Fruit fly (Drosophila melanogaster) whole organism, pupa: ENCODE results near the gene indra.

Experiments
- CG10348 ChIP-seq: fragments of 200-800 bp; sonication (Bioruptor generic); IDR thresholded peaks from 2 replicates; pipeline ENCODE4 v1.3.6; 2022; ENCODE audit warnings: missing biosample characterization, missing genetic modification characterization
- CG12605 ChIP-seq: fragments of 200-800 bp; sonication (Bioruptor generic); IDR thresholded peaks from 2 replicates; pipeline ENCODE4 v1.3.6; 2022; ENCODE audit warnings: missing biosample characterization, missing genetic modification characterization
- CG13204 ChIP-seq: fragments of 200-800 bp; sonication (Bioruptor generic); optimal IDR thresholded peaks from 2 replicates; lab custom pipeline; 2018; ENCODE audit warnings: missing biosample characterization, mild to moderate bottlenecking, missing genetic modification characterization, moderate library complexity
- CG14655 ChIP-seq: fragments of 200-800 bp; sonication (Bioruptor generic); optimal IDR thresholded peaks from 3 replicates; lab custom pipeline; 2017; ENCODE audit warnings: mild to moderate bottlenecking, missing biosample characterization, missing genetic modification reagents, missing genetic modification characterization
- CG15710 ChIP-seq: fragments of 200-800 bp; sonication (Bioruptor generic); optimal IDR thresholded peaks from 2 replicates; lab custom pipeline; 2018; ENCODE audit warnings: missing biosample characterization, mild to moderate bottlenecking, missing genetic modification characterization, moderate library complexity
- CG17806 ChIP-seq: fragments of 200-800 bp; sonication (Bioruptor generic); optimal IDR thresholded peaks from 2 replicates; lab custom pipeline; 2018; ENCODE audit warnings: missing biosample characterization, mild to moderate bottlenecking, missing genetic modification characterization, moderate library complexity
- CG32121 ChIP-seq: fragments of 200-800 bp; sonication (Bioruptor generic); IDR thresholded peaks from 2 replicates; pipeline ENCODE4 v1.3.6; 2022; ENCODE audit warnings: missing biosample characterization, missing genetic modification characterization
- CG34367 ChIP-seq: fragments of 200-800 bp; sonication (Bioruptor generic); optimal IDR thresholded peaks from 2 replicates; lab custom pipeline; 2018; ENCODE audit warnings: missing biosample characterization, mild to moderate bottlenecking, missing genetic modification characterization
- CG4496 ChIP-seq: fragments of 200-800 bp; sonication (Bioruptor generic); IDR thresholded peaks from 3 replicates; pipeline ENCODE4 v1.3.6; 2022; ENCODE audit warnings: missing biosample characterization, missing genetic modification characterization
- CG8159 ChIP-seq: fragments of 200-800 bp; sonication (Bioruptor generic); optimal IDR thresholded peaks from 3 replicates; lab custom pipeline; 2018; ENCODE audit warnings: missing biosample characterization, mild to moderate bottlenecking, missing genetic modification characterization, moderate library complexity
- CG8301 ChIP-seq: fragments of 200-800 bp; sonication (Bioruptor generic); optimal IDR thresholded peaks from 2 replicates; lab custom pipeline; 2018; ENCODE audit warnings: missing biosample characterization, mild to moderate bottlenecking, missing genetic modification characterization
- CG9948 ChIP-seq: fragments of 200-800 bp; sonication (Bioruptor generic); optimal IDR thresholded peaks from 2 replicates; lab custom pipeline; 2018; ENCODE audit warnings: missing biosample characterization, mild to moderate bottlenecking, missing genetic modification characterization, moderate library complexity
- D1 ChIP-seq: fragments of 200-800 bp; sonication (Bioruptor generic); optimal IDR thresholded peaks from 2 replicates; lab custom pipeline; 2018; ENCODE audit warnings: missing biosample characterization, mild to moderate bottlenecking, missing genetic modification characterization, moderate library complexity
- EcR ChIP-seq: fragments of 200-800 bp; sonication (Bioruptor generic); optimal IDR thresholded peaks from 3 replicates; lab custom pipeline; 2019; ENCODE audit warnings: missing biosample characterization, missing genetic modification characterization, mild to moderate bottlenecking, moderate library complexity, missing genetic modification reagents
- Ets98B ChIP-seq: fragments of 200-800 bp; sonication (Bioruptor generic); IDR thresholded peaks from 2 replicates; pipeline ENCODE4 v1.3.6; 2022; ENCODE audit warnings: missing biosample characterization, missing genetic modification characterization
- Pif1A ChIP-seq: fragments of 200-800 bp; sonication (Bioruptor generic); optimal IDR thresholded peaks from 3 replicates; lab custom pipeline; 2016; ENCODE audit warnings: missing biosample characterization, missing genetic modification characterization
- Pif1B ChIP-seq: fragments of 200-800 bp; sonication (Bioruptor generic); optimal IDR thresholded peaks from 3 replicates; lab custom pipeline; 2016; ENCODE audit warnings: missing biosample characterization, missing genetic modification characterization
- Snoo ChIP-seq: fragments of 200-800 bp; sonication (Bioruptor generic); optimal IDR thresholded peaks from 3 replicates; lab custom pipeline; 2017; ENCODE audit warnings: missing biosample characterization, mild to moderate bottlenecking, missing genetic modification characterization, inconsistent platforms
- fd96Ca ChIP-seq: fragments of 200-800 bp; sonication (Bioruptor generic); IDR thresholded peaks from 3 replicates; pipeline ENCODE4 v1.3.6; 2022; ENCODE audit warnings: missing biosample characterization, missing genetic modification characterization
- gl ChIP-seq: fragments of 200-800 bp; sonication (Bioruptor generic); optimal IDR thresholded peaks from 2 replicates; lab custom pipeline; 2018; ENCODE audit warnings: missing biosample characterization, mild to moderate bottlenecking, missing genetic modification characterization
- rn ChIP-seq: fragments of 200-800 bp; sonication (Bioruptor generic); IDR thresholded peaks from 2 replicates; pipeline ENCODE4 v1.3.6; 2022; ENCODE audit warnings: missing biosample characterization, missing genetic modification characterization

indra gene

DNA sequence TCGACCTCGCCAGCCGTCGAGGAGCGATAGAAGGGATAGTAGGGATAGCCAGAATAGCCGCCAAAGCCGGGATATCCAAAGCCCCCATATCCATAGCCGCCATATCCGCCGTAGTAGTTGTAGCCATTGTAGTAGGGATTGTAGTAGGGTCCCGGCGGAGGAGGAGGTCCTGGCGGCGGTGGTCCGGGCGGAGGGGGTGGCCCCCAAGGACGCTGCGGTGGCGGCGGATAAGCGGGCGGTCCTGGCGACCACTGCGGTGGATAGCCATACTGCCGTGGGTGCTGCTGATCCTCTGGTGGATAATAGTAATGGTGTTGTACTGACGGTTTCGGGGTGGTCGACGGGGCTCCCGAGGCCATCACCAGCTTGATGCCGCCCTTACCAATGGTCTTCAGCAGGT is 20.0 kb downstream of the indra start:
- TF ChIP-seq fd96Ca (GFP tag; lab: Robert Waterston, UW) (no peak), Pif1B (GFP tag; lab: Kevin White, UChicago) (no peak), CG8301 (tag; lab: Kevin White, UChicago) (no peak), EcR (no peak), CG8159 (no peak), Ets98B (GFP tag; lab: Robert Waterston, UW) (no peak), CG9948 (tag; lab: Kevin White, UChicago) (no peak), D1 (tag; lab: Kevin White, UChicago) (no peak), CG13204 (GFP tag; lab: Kevin White, UChicago) (no peak), CG14655 (GFP tag; lab: Kevin White, UChicago) (no peak), rn (no peak)

DNA sequence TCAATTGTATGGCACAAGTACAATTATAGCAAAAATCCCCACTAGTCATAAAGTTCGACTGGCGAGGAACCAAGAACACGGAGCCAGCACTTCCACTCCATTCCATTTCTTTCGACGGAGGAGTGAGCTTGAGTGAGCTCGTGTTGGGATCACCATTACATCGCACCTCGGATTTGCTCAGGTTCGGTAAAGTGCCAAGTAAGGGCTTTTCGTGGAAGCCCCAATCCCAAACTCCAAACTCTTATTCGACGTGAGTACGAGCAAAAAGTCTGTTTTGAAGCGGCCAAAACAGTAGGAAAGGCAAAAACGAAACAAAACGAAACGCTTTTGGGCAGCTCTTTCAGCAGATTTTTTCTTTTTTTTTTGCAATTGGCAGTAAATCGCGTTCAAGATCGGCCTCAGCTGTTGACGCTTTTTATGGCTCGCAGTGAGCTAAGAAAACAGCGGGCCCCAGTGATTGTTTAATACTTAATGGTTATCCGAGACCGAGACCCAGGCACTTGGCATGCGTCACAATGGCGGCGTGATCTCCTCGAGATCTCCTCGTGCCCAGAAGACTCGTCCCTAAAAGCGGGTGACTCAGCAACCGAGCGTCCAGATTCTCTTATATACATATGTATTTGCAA is 21.2 kb downstream of the indra start:
- TF ChIP-seq Pif1A (GFP tag; lab: Kevin White, UChicago) (no peak), CG34367 (tag; lab: Kevin White, UChicago) (no peak), CG8159 (no peak), CG10348 (GFP tag; lab: Robert Waterston, UW) (no peak), D1 (tag; lab: Kevin White, UChicago) (no peak), CG8301 (tag; lab: Kevin White, UChicago) (no peak), CG14655 (GFP tag; lab: Kevin White, UChicago) (no peak), fd96Ca (GFP tag; lab: Robert Waterston, UW) (0 out of 3 replicates have a peak, but pooled peaks have one; percentile 6), CG32121 (GFP tag; lab: Robert Waterston, UW) (no peak), CG12605 (GFP tag; lab: Robert Waterston, UW) (0 out of 2 replicates have a peak, but pooled peaks have one; percentile 16), Snoo (tag; lab: Kevin White, UChicago) (peak; percentile 24), Pif1B (GFP tag; lab: Kevin White, UChicago) (no peak), CG15710 (no peak), EcR (peak; percentile 53), CG9948 (tag; lab: Kevin White, UChicago) (no peak), CG13204 (GFP tag; lab: Kevin White, UChicago) (no peak), CG4496 (GFP tag; lab: Robert Waterston, UW) (peak; percentile 40; the same call in 1 of the 3 replicates), rn (no peak), Ets98B (GFP tag; lab: Robert Waterston, UW) (peak; percentile 18; the same call in 1 of the 2 replicates), gl (tag; lab: Kevin White, UChicago) (peak; percentile 52), CG17806 (tag; lab: Kevin White, UChicago) (no peak)

DNA sequence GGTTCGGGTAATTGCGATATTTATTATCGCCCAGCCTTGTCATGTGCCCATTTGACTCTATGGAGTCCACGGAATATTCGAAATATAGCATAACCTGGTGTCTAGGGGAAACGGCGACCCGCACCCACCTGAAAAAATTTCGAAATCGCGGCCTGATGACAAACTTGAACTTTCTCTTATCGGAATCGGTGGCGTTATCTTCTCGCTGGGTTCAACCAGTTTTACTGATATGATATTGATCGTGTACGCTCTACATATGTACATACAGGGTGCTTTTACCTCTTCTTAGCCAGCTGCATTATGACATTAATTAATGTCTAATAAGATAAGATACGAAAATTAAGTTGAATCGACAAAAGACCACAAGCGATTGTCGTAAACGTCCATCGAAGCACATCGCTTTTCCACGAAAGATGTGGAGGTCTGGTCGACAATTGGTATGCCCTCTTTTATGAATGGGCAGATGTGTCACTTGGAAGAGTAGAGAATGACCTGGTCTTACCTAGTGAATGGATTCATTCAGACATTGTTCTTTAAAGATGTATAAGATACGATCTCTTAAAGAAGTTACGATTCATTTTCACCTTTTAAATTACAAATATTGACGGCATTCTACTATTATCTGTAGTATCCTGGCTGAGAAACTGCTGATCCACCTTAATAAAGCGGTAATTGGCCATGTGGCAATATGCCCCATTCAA is 21.8 kb downstream of the indra start:
- TF ChIP-seq CG10348 (GFP tag; lab: Robert Waterston, UW) = no peak
- no peak for TF ChIP-seq CG13204 (GFP tag; lab: Kevin White, UChicago)
- TF ChIP-seq CG9948 (tag; lab: Kevin White, UChicago) = peak; percentile 30
- no peak for TF ChIP-seq gl (tag; lab: Kevin White, UChicago)
- peak; percentile 38 for TF ChIP-seq Pif1B (GFP tag; lab: Kevin White, UChicago)
- TF ChIP-seq CG12605 (GFP tag; lab: Robert Waterston, UW) = no peak
- no peak for TF ChIP-seq EcR
- TF ChIP-seq CG4496 (GFP tag; lab: Robert Waterston, UW) = no peak
- peak; percentile 12 for TF ChIP-seq CG34367 (tag; lab: Kevin White, UChicago)
- peak; percentile 63 for TF ChIP-seq Pif1A (GFP tag; lab: Kevin White, UChicago)
- peak; percentile 58 for TF ChIP-seq CG14655 (GFP tag; lab: Kevin White, UChicago)
- peak; percentile 37 for TF ChIP-seq Snoo (tag; lab: Kevin White, UChicago)
- TF ChIP-seq Ets98B (GFP tag; lab: Robert Waterston, UW) = no peak
- no peak for TF ChIP-seq rn
- peak; percentile 13 for TF ChIP-seq CG8301 (tag; lab: Kevin White, UChicago)
- peak; percentile 38 for TF ChIP-seq CG15710
- no peak for TF ChIP-seq D1 (tag; lab: Kevin White, UChicago)
- TF ChIP-seq CG32121 (GFP tag; lab: Robert Waterston, UW) = no peak
- TF ChIP-seq CG17806 (tag; lab: Kevin White, UChicago) = peak; percentile 46
- peak; percentile 72 for TF ChIP-seq CG8159
- peak; percentile 59; the same call in 2 of the 3 replicates for TF ChIP-seq fd96Ca (GFP tag; lab: Robert Waterston, UW)

DNA sequence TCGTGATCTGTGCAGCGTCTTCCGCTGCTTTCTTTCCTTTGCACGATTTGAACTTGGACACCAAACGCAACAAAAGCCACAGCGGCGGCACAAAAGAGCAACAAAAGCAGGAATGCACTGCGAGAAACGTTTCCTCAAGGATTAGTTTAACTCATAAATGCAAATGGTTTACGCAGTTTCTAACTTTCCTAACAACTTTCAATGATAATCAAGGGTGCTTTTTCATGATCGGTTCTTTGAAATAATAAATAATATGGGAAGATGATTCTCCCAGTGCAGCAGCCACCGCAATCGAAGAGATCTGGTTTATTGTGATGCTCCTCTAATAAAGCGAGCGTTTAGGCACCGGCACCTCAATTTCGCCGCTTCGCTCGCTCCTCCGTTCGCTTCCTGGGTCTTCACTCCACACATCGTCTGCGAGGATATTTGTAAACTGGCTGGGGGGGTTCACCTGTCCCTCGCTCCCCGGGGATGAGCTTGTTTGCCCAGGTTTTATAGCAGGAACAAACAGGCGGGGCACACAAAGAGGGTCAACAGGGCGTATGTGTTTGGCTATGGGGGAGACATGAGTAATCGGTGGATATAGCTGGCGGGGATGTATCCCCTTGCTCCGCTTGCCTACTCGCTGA is 23.0 kb downstream of the indra start:
- TF ChIP-seq CG8301 (tag; lab: Kevin White, UChicago) = peak; percentile 97
- TF ChIP-seq CG15710 = peak; percentile 79
- TF ChIP-seq gl (tag; lab: Kevin White, UChicago) = peak; percentile 79
- TF ChIP-seq D1 (tag; lab: Kevin White, UChicago) = no peak
- peak; percentile 84 for TF ChIP-seq CG32121 (GFP tag; lab: Robert Waterston, UW)
- peak; percentile 83 for TF ChIP-seq rn
- peak; percentile 88 for TF ChIP-seq CG34367 (tag; lab: Kevin White, UChicago)
- peak; percentile 95 for TF ChIP-seq Pif1A (GFP tag; lab: Kevin White, UChicago)
- peak; percentile 92 for TF ChIP-seq CG17806 (tag; lab: Kevin White, UChicago)
- peak; percentile 94 for TF ChIP-seq CG9948 (tag; lab: Kevin White, UChicago)
- no peak for TF ChIP-seq CG10348 (GFP tag; lab: Robert Waterston, UW)
- peak; percentile 68 for TF ChIP-seq CG13204 (GFP tag; lab: Kevin White, UChicago)
- TF ChIP-seq Ets98B (GFP tag; lab: Robert Waterston, UW) = peak; percentile 93
- peak; percentile 94 for TF ChIP-seq fd96Ca (GFP tag; lab: Robert Waterston, UW)
- peak; percentile 97 for TF ChIP-seq CG14655 (GFP tag; lab: Kevin White, UChicago)
- peak; percentile 96 for TF ChIP-seq Snoo (tag; lab: Kevin White, UChicago)
- peak; percentile 91 for TF ChIP-seq CG12605 (GFP tag; lab: Robert Waterston, UW)
- TF ChIP-seq CG4496 (GFP tag; lab: Robert Waterston, UW) = peak; percentile 96
- TF ChIP-seq CG8159 = peak; percentile 85
- TF ChIP-seq EcR = peak; percentile 8
- TF ChIP-seq Pif1B (GFP tag; lab: Kevin White, UChicago) = peak; percentile 97
